Fruit fly (Drosophila melanogaster) whole organism, embryonic: ENCODE results near the gene fbl.

Experiments
- Aef1 ChIP-seq: fragments of 200-800 bp; sonication (Bioruptor generic); IDR thresholded peaks from 3 replicates; pipeline ENCODE4 v1.3.6; 2022; ENCODE audit warnings: missing biosample characterization, missing genetic modification characterization
- Bgb ChIP-seq: fragments of 200-800 bp; sonication (Bioruptor generic); IDR thresholded peaks from 2 replicates; pipeline ENCODE4 v1.3.6; 2022; ENCODE audit warnings: missing biosample characterization, missing genetic modification characterization; ENCODE audit not compliant: partially characterized antibody
- CG11398 ChIP-seq: fragments of 200-800 bp; sonication (Bioruptor generic); optimal IDR thresholded peaks from 2 replicates; lab custom pipeline; 2016; ENCODE audit warnings: missing biosample characterization, missing genetic modification characterization
- CG11695 ChIP-seq: fragments of 200-800 bp; sonication (Bioruptor generic); IDR thresholded peaks from 3 replicates; pipeline ENCODE4 v1.3.6; 2022; ENCODE audit warnings: missing biosample characterization, missing genetic modification characterization
- CG12391 ChIP-seq: fragments of 200-800 bp; sonication (Bioruptor generic); optimal IDR thresholded peaks from 3 replicates; lab custom pipeline; 2018; ENCODE audit warnings: missing biosample characterization, mild to moderate bottlenecking, missing genetic modification characterization, moderate library complexity
- CG12769 ChIP-seq: fragments of 200-800 bp; sonication (Bioruptor generic); optimal IDR thresholded peaks from 2 replicates; lab custom pipeline; 2019; ENCODE audit warnings: missing biosample characterization, mild to moderate bottlenecking, missing genetic modification characterization, moderate library complexity
- CG13424 ChIP-seq: fragments of 200-800 bp; sonication (Bioruptor generic); optimal IDR thresholded peaks from 2 replicates; lab custom pipeline; 2019; ENCODE audit warnings: missing biosample characterization, mild to moderate bottlenecking, missing genetic modification characterization, moderate library complexity
- CG14710 ChIP-seq: fragments of 200-800 bp; sonication (Bioruptor generic); optimal IDR thresholded peaks from 3 replicates; lab custom pipeline; 2019; ENCODE audit warnings: missing biosample characterization, mild to moderate bottlenecking, missing genetic modification characterization, moderate library complexity
- CG14860 ChIP-seq: fragments of 200-800 bp; sonication (Bioruptor generic); IDR thresholded peaks from 3 replicates; pipeline ENCODE4 v1.3.6; 2022; ENCODE audit warnings: missing biosample characterization, missing genetic modification characterization; ENCODE audit not compliant: partially characterized antibody
- CG15073 ChIP-seq: fragments of 200-800 bp; sonication (Bioruptor generic); optimal IDR thresholded peaks from 2 replicates; lab custom pipeline; 2016; ENCODE audit warnings: missing biosample characterization, missing genetic modification characterization
- CG17328 ChIP-seq: fragments of 200-800 bp; sonication (Bioruptor generic); IDR thresholded peaks from 2 replicates; pipeline ENCODE4 v1.3.6; 2022; ENCODE audit warnings: missing biosample characterization, missing genetic modification characterization
- CG17829 ChIP-seq: fragments of 200-800 bp; optimal IDR thresholded peaks from 2 replicates; lab custom pipeline; 2019; ENCODE audit warnings: missing biosample characterization, mild to moderate bottlenecking, missing genetic modification characterization, moderate library complexity
- CG3163 ChIP-seq: fragments of 200-800 bp; sonication (Bioruptor generic); optimal IDR thresholded peaks from 3 replicates; lab custom pipeline; 2016; ENCODE audit warnings: missing biosample characterization, missing genetic modification characterization
- CG6791 ChIP-seq: fragments of 200-800 bp; sonication (Bioruptor generic); IDR thresholded peaks from 3 replicates; pipeline ENCODE4 v1.3.6; 2022; ENCODE audit warnings: missing biosample characterization, missing genetic modification characterization; ENCODE audit not compliant: partially characterized antibody
- CG7357 ChIP-seq: fragments of 200-800 bp; sonication (Bioruptor generic); IDR thresholded peaks from 3 replicates; pipeline ENCODE4 v1.3.6; 2022; ENCODE audit warnings: missing biosample characterization, missing genetic modification characterization
- CG7928 ChIP-seq: fragments of 200-800 bp; sonication (Bioruptor generic); optimal IDR thresholded peaks from 2 replicates; lab custom pipeline; 2017; ENCODE audit warnings: missing biosample characterization, mild to moderate bottlenecking, missing genetic modification characterization
- CG8089 ChIP-seq: fragments of 200-800 bp; sonication (Bioruptor generic); optimal IDR thresholded peaks from 3 replicates; lab custom pipeline; 2016; ENCODE audit warnings: missing biosample characterization, missing genetic modification characterization
- CG8281 ChIP-seq: fragments of 200-800 bp; sonication (Bioruptor generic); optimal IDR thresholded peaks from 2 replicates; lab custom pipeline; 2018; ENCODE audit warnings: missing biosample characterization, mild to moderate bottlenecking, missing genetic modification characterization, moderate library complexity
- CG9797 ChIP-seq: fragments of 200-800 bp; sonication (Bioruptor generic); optimal IDR thresholded peaks from 3 replicates; lab custom pipeline; 2018; ENCODE audit warnings: missing biosample characterization, mild to moderate bottlenecking, missing genetic modification characterization
- CTCF ChIP-seq: fragments of 200-800 bp; sonication (Bioruptor generic); optimal IDR thresholded peaks from 2 replicates; lab custom pipeline; 2017; ENCODE audit warnings: missing biosample characterization, mild to moderate bottlenecking, missing genetic modification characterization, moderate library complexity
- Dll ChIP-seq: fragments of 200-800 bp; sonication (Bioruptor generic); IDR thresholded peaks from 4 replicates; pipeline ENCODE4 v1.3.6; 2022; ENCODE audit warnings: missing biosample characterization, missing genetic modification characterization; ENCODE audit not compliant: partially characterized antibody
- GATAe ChIP-seq: fragments of 200-800 bp; sonication (Bioruptor generic); conservative IDR thresholded peaks from 2 replicates; pipeline ENCODE4 v1.3.6; 2022; ENCODE audit warnings: missing biosample characterization, missing genetic modification characterization
- Jarid2 ChIP-seq: fragments of 200-800 bp; sonication (Bioruptor generic); optimal IDR thresholded peaks from 3 replicates; lab custom pipeline; 2017; ENCODE audit warnings: mild to moderate bottlenecking, missing biosample characterization, missing genetic modification reagents, missing genetic modification characterization
- Lhr ChIP-seq: fragments of 200-800 bp; sonication (Bioruptor generic); optimal IDR thresholded peaks from 3 replicates; lab custom pipeline; 2017; ENCODE audit warnings: mild to moderate bottlenecking, missing biosample characterization, missing genetic modification reagents, missing genetic modification characterization
- Oaz ChIP-seq: fragments of 200-800 bp; sonication (Bioruptor generic); IDR thresholded peaks from 2 replicates; pipeline ENCODE4 v1.3.6; 2022; ENCODE audit warnings: missing biosample characterization, missing genetic modification characterization
- Sry-δ ChIP-seq: fragments of 200-800 bp; sonication (Bioruptor generic); optimal IDR thresholded peaks from 2 replicates; lab custom pipeline; 2016; ENCODE audit warnings: missing biosample characterization, missing genetic modification characterization
- Ssrp ChIP-seq: fragments of 200-800 bp; sonication (Bioruptor generic); optimal IDR thresholded peaks from 2 replicates; lab custom pipeline; 2018; ENCODE audit warnings: missing biosample characterization, mild to moderate bottlenecking, missing genetic modification characterization, moderate library complexity
- TFAM ChIP-seq: fragments of 200-800 bp; sonication (Bioruptor generic); optimal IDR thresholded peaks from 2 replicates; lab custom pipeline; 2017; ENCODE audit warnings: missing biosample characterization, missing genetic modification characterization, inconsistent platforms
- Taf1 ChIP-seq: fragments of 200-800 bp; sonication (Bioruptor generic); IDR thresholded peaks from 2 replicates; pipeline ENCODE4 v1.3.6; 2022; ENCODE audit warnings: missing biosample characterization, missing genetic modification characterization
- Usf ChIP-seq: fragments of 200-800 bp; sonication (Bioruptor generic); optimal IDR thresholded peaks from 2 replicates; lab custom pipeline; 2017; ENCODE audit warnings: missing genotype, missing biosample characterization, missing genetic modification characterization
- ems ChIP-seq: fragments of 200-800 bp; sonication (Bioruptor generic); optimal IDR thresholded peaks from 3 replicates; lab custom pipeline; 2016; ENCODE audit warnings: missing biosample characterization, missing genetic modification characterization
- eve ChIP-seq, 2 experiments: fragments of >200 bp; optimal IDR thresholded peaks; 2 replicates each; lab custom pipeline; 2017; ENCODE audit warnings: missing biosample characterization in 2 of 2, missing genetic modification characterization in 2 of 2
- fd3F ChIP-seq: fragments of 200-800 bp; sonication (Bioruptor generic); optimal IDR thresholded peaks from 2 replicates; lab custom pipeline; 2018; ENCODE audit warnings: missing biosample characterization, mild to moderate bottlenecking, missing genetic modification characterization, moderate library complexity
- hkb ChIP-seq, 2 experiments: fragments of 200-800 bp in 1 of 2; fragments of >200 bp in 1 of 2; sonication (Bioruptor generic) in 1 of 2; IDR thresholded peaks in 1 of 2; optimal IDR thresholded peaks in 1 of 2; 2 replicates each; pipeline versions ENCODE4 v1.3.6 to Lab custom; 2017 to 2022; ENCODE audit warnings: missing biosample characterization in 1 of 2, missing genetic modification characterization in 1 of 2
- row ChIP-seq: fragments of 200-800 bp; sonication (Bioruptor generic); IDR thresholded peaks from 3 replicates; pipeline ENCODE4 v1.3.6; 2022; ENCODE audit warnings: missing biosample characterization, missing genetic modification characterization
- sd ChIP-seq: fragments of 200-800 bp; sonication (Bioruptor generic); optimal IDR thresholded peaks from 3 replicates; lab custom pipeline; 2018; ENCODE audit warnings: missing biosample characterization, mild to moderate bottlenecking, missing genetic modification characterization, moderate library complexity
- sug ChIP-seq: fragments of 200-800 bp; optimal IDR thresholded peaks from 2 replicates; lab custom pipeline; 2019; ENCODE audit warnings: missing biosample characterization, mild to moderate bottlenecking, missing genetic modification characterization, moderate library complexity
- vvl ChIP-seq: fragments of 200-800 bp; sonication (Bioruptor generic); IDR thresholded peaks from 2 replicates; pipeline ENCODE4 v1.3.6; 2022; ENCODE audit warnings: missing biosample characterization, missing genetic modification characterization
- zfh1 ChIP-seq: fragments of 200-800 bp; sonication (Bioruptor generic); IDR thresholded peaks from 3 replicates; pipeline ENCODE4 v1.3.6; 2022; ENCODE audit warnings: missing biosample characterization, missing genetic modification characterization

fbl gene

DNA sequence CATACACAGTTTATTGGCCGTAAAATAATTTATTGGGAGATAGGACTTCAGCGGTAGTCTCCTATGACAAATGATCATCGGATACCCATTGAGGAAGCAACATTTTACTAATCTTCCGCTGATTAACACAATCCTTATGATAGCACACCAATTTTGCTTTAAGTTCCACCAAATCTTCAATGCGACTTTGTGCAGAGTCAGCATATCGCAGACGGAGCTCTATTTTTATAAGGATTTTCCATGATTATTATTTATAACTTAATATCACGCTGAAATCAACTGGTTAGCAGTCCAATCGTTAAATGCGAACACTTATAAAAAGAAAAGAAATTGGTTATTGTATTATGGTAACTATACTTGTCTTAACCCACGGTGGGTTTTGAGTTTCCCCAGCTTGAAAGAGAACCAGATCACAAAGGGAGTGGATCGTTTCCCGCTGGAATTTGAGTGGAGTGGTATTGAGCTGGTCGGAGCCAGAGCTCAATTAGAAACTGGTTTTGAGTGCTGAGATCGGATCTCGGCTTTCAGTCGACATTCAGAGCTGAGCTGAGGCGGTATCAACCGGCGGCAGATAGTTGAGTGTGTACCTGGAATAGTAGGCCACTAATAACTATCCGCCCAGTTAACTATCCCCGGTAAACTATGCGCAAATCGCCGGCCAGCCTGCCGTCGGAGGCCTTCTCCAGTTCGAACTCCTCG lies 17.4 kb upstream of the fbl start, which contains the start of the genes Toll-9 and in (continued):
- no peak for TF ChIP-seq Lhr
- no peak for TF ChIP-seq CG17829 (tag; lab: Kevin White, UChicago)
- TF ChIP-seq fd3F (GFP tag; lab: Kevin White, UChicago) = no peak
- peak; percentile 50 for TF ChIP-seq Jarid2 (GFP tag; lab: Kevin White, UChicago)
- TF ChIP-seq CG6791 (GFP tag; lab: Robert Waterston, UW) = peak; percentile 58; the same call in 2 of the 3 replicates
- TF ChIP-seq GATAe = no peak
- TF ChIP-seq CG11398 (GFP tag; lab: Kevin White, UChicago) = no peak
- TF ChIP-seq sug (tag; lab: Kevin White, UChicago) = no peak
- no peak for TF ChIP-seq Ssrp
- TF ChIP-seq CG8089 (GFP tag; lab: Kevin White, UChicago) = no peak
- TF ChIP-seq CG12769 (tag; lab: Kevin White, UChicago) = peak; percentile 92
- no peak for TF ChIP-seq CG12391 (tag; lab: Kevin White, UChicago)
- no peak for TF ChIP-seq Aef1
- TF ChIP-seq row (GFP tag; lab: Robert Waterston, UW) = no peak
- TF ChIP-seq CG15073 (GFP tag; lab: Kevin White, UChicago) = no peak
- peak; percentile 51 for TF ChIP-seq sd (tag; lab: Kevin White, UChicago)
- TF ChIP-seq CG7928 (GFP tag; lab: Kevin White, UChicago) = no peak
- no peak for TF ChIP-seq CG9797 (GFP tag; lab: Kevin White, UChicago)
- TF ChIP-seq CG14860 = no peak
- 0 out of 2 replicates have a peak, but pooled peaks have one; percentile 10 for TF ChIP-seq vvl (GFP tag; lab: Robert Waterston, UW)
- no peak for TF ChIP-seq zfh1 (GFP tag; lab: Robert Waterston, UW)
- no peak for TF ChIP-seq Taf1 (GFP tag; lab: Robert Waterston, UW)
- peak; percentile 71 for TF ChIP-seq CG3163 (GFP tag; lab: Kevin White, UChicago)
- TF ChIP-seq CG7357 = no peak
- no peak for TF ChIP-seq Usf (GFP tag; lab: Kevin White, UChicago)
- TF ChIP-seq Bgb = peak; percentile 15; the same call in 1 of the 2 replicates
- TF ChIP-seq Oaz (GFP tag; lab: Robert Waterston, UW) = no peak
- TF ChIP-seq eve (GFP tag; optimal IDR thresholded peaks at IDR 0.05; lab: Kevin White, UChicago) = no peak
- TF ChIP-seq TFAM (GFP tag; lab: Kevin White, UChicago) = no peak
- TF ChIP-seq CG8281 (tag; lab: Kevin White, UChicago) = no peak
- no peak for TF ChIP-seq CG13424
- no peak for TF ChIP-seq CG14710 (tag; lab: Kevin White, UChicago)
- TF ChIP-seq Dll (GFP tag; lab: Robert Waterston, UW) = 0 out of 4 replicates have a peak, but pooled peaks have one; percentile 12
- no peak for TF ChIP-seq hkb (optimal IDR thresholded peaks at IDR 0.05; lab: Kevin White, UChicago)
- no peak for TF ChIP-seq hkb (GFP tag; IDR thresholded peaks at IDR 0.05; lab: Robert Waterston, UW)
- no peak for TF ChIP-seq CG11695 (GFP tag; lab: Robert Waterston, UW)

DNA sequence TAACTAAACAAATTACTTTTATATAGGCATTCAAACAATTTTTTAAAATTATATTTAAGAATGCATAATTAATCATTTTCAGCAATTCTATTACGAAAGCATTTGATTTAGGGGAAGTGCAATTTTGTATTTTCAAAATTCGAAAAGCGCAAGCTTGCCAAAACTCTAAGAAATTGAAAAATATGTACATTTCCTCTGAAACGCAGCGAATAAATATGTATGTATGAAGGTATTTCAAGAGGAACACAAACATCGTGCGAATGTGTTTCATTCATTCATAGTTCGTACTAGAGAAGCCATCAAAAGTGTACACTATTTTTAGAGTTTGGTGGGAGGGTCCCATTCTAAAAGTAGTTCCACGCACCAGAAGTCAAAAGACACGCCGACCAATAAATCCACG lies 14.2 kb upstream of the fbl start, which contains the start of gene CG13247:
CG13247 (plus strand) TSS at position 301 of the 400 bp plus-strand sequence.
- TF ChIP-seq ems (GFP tag; lab: Kevin White, UChicago) (no peak), Sry-δ (GFP tag; lab: Kevin White, UChicago) (no peak), CG17328 (no peak), CTCF (no peak), CG12769 (tag; lab: Kevin White, UChicago) (peak; percentile 80)
